Worm (Caenorhabditis elegans): ENCODE measurements around the gene psmd-9.

psmd-9 gene

DNA sequence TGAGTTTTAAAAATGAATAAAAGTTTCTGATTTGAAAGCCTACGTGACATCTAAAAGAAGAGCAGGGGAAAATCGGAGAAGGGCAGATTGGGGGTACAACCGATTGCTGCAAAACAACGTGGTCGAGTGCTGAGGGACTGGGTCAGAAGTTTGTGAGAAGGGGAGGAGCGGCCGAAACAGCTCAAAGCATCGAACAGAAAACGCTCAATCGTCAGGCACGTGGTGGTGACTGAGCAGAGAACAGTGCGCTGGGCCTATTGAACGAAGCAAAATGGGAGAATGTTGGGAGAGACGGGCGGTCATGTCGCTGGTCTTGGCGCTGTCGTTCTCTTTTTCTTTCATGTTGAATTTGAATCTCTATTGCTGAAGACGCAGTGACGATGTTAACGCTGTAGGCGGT, 10.7 kb upstream of the psmd-9 start:
- TF ChIP-seq mxl-1 (tag; optimal IDR thresholded peaks at IDR 0.05) (peak; percentile 1), C06A6.2 (GFP tag; conservative IDR thresholded peaks at IDR 0.05) (peak; percentile 48), Y56A3A.18 (GFP tag; IDR thresholded peaks at IDR 0.05) (peak; percentile 67; the same call in 1 of the 2 replicates), let-526 (GFP tag; IDR thresholded peaks at IDR 0.05) (0 out of 2 replicates have a peak, but pooled peaks have one; percentile 42), egl-44 (GFP tag; IDR thresholded peaks at IDR 0.05) (peak; percentile 80), hmg-1.2 (GFP tag; IDR thresholded peaks at IDR 0.05) (peak; percentile 42), chd-7 (tag; optimal IDR thresholded peaks at IDR 0.05) (peak; percentile 68), nhr-80 (tag; optimal IDR thresholded peaks at IDR 0.05) (peak; percentile 44), ceh-91 (GFP tag; IDR thresholded peaks at IDR 0.05) (no peak), lin-54 (GFP tag; optimal IDR thresholded peaks at IDR 0.05) (peak; percentile 35), lin-26 (GFP tag; IDR thresholded peaks at IDR 0.05) (peak; percentile 71), Y53G8AR.9 (GFP tag; conservative IDR thresholded peaks at IDR 0.05) (peak; percentile 63; the same call in 1 of the 2 replicates), somi-1 (GFP tag; optimal IDR thresholded peaks at IDR 0.05) (peak; percentile 30), ccch-3 (GFP tag; optimal IDR thresholded peaks at IDR 0.05) (no peak), zim-3 (tag; optimal IDR thresholded peaks at IDR 0.05) (no peak), dpff-1 (tag; optimal IDR thresholded peaks at IDR 0.05) (no peak), die-1 (tag; optimal IDR thresholded peaks at IDR 0.05) (no peak), dox-1 (GFP tag; IDR thresholded peaks at IDR 0.05) (peak; percentile 43; the same call in 1 of the 2 replicates), athp-1 (tag; optimal IDR thresholded peaks at IDR 0.05) (peak; percentile 13), ztf-18 (tag; optimal IDR thresholded peaks at IDR 0.05) (peak; percentile 9), zfh-2 (GFP tag; conservative IDR thresholded peaks at IDR 0.05) (peak; percentile 91), lin-35 (GFP tag; optimal IDR thresholded peaks at IDR 0.05) (peak in 1 of 3 experiments; percentile 49), hrde-1 (tag; optimal IDR thresholded peaks at IDR 0.05; ENCODE audit: borderline replicate concordance) (peak; percentile 6), hlh-26 (GFP tag; conservative IDR thresholded peaks at IDR 0.05) (no peak), Y79H2A.3 (GFP tag; conservative IDR thresholded peaks at IDR 0.05) (no peak), Y67H2A.10 (GFP tag; conservative IDR thresholded peaks at IDR 0.05) (no peak), madf-6 (GFP tag; IDR thresholded peaks at IDR 0.05) (0 out of 2 replicates have a peak, but pooled peaks have one; percentile 39), snpc-4 (GFP tag; optimal IDR thresholded peaks at IDR 0.05) (no peak), snpc-4 (tag; optimal IDR thresholded peaks at IDR 0.05) (peak in 2 of 4 experiments; percentile 9 to 25), nhr-90 (tag; optimal IDR thresholded peaks at IDR 0.05) (peak; percentile 63), madf-10 (tag; optimal IDR thresholded peaks at IDR 0.05) (peak; percentile 39), nfyb-1 (GFP tag; IDR thresholded peaks at IDR 0.05) (0 out of 2 replicates have a peak, but pooled peaks have one; percentile 60), tbp1 (GFP tag; optimal IDR thresholded peaks at IDR 0.05) (peak; percentile 22), tlf-1 (GFP tag; optimal IDR thresholded peaks at IDR 0.05) (peak; percentile 46), F37B4.10 (GFP tag; IDR thresholded peaks at IDR 0.05) (0 out of 2 replicates have a peak, but pooled peaks have one; percentile 78), ztf-3 (GFP tag; optimal IDR thresholded peaks at IDR 0.05) (peak; percentile 52), repo-1 (tag; optimal IDR thresholded peaks at IDR 0.05) (peak; percentile 5), mcd-1 (GFP tag; IDR thresholded peaks at IDR 0.05) (peak; percentile 35; the same call in 1 of the 2 replicates), attf-5 (GFP tag; optimal IDR thresholded peaks at IDR 0.05) (peak; percentile 55), ztf-26 (tag; optimal IDR thresholded peaks at IDR 0.05) (peak; percentile 49), ceh-27 (GFP tag; optimal IDR thresholded peaks at IDR 0.05) (no peak), K12H6.12 (tag; optimal IDR thresholded peaks at IDR 0.05) (peak; percentile 84), hmg-20 (GFP tag; IDR thresholded peaks at IDR 0.05) (0 out of 2 replicates have a peak, but pooled peaks have one; percentile 15), F22D6.2 (tag; optimal IDR thresholded peaks at IDR 0.05) (peak; percentile 9), cebp-1 (GFP tag; IDR thresholded peaks at IDR 0.05) (no peak), cebp-1 (tag; optimal IDR thresholded peaks at IDR 0.05) (peak; percentile 75), rcor-1 (GFP tag; IDR thresholded peaks at IDR 0.05) (0 out of 2 replicates have a peak, but pooled peaks have one; percentile 6), F10E7.11 (tag; optimal IDR thresholded peaks at IDR 0.05) (no peak)

Measured in whole organism, young adult.